Worm (Caenorhabditis elegans) whole organism, L2 larva: Measurements from ENCODE around the gene ugt-7.

Source experiments
- ama-1 ChIP-seq: fragments of 150-350 bp; optimal IDR thresholded peaks from 2 replicates; lab custom pipeline; 2018; ENCODE audit warnings: inconsistent platforms
- blmp-1 ChIP-seq: sonication (generic microtip); optimal IDR thresholded peaks from 2 replicates; lab custom pipeline; 2017; ENCODE audit warnings: missing genetic modification characterization, mild to moderate bottlenecking, missing compliant biosample characterization, antibody characterized with exemption, moderate library complexity; ENCODE audit not compliant: insufficient read depth
- dmd-4 ChIP-seq: sonication (generic microtip); optimal IDR thresholded peaks from 2 replicates; lab custom pipeline; 2017; ENCODE audit warnings: missing biosample characterization, missing genetic modification characterization
- lin-39 ChIP-seq: fragments of 150-350 bp; optimal IDR thresholded peaks from 2 replicates; lab custom pipeline; 2014; ENCODE audit warnings: missing biosample characterization, missing genetic modification reagents, missing genetic modification characterization
- mbf-1 ChIP-seq: sonication (generic microtip); optimal IDR thresholded peaks from 2 replicates; lab custom pipeline; 2017; ENCODE audit warnings: missing biosample characterization, missing genetic modification characterization
- nhr-6 ChIP-seq: fragments of 150-350 bp; optimal IDR thresholded peaks from 2 replicates; lab custom pipeline; 2014; ENCODE audit warnings: missing biosample characterization, missing genetic modification characterization
- snpc-4 ChIP-seq: fragments of 150-350 bp; optimal IDR thresholded peaks from 2 replicates; lab custom pipeline; 2014; ENCODE audit warnings: missing biosample characterization, missing genetic modification characterization
- ztf-4 ChIP-seq: fragments of 150-350 bp; optimal IDR thresholded peaks from 2 replicates; lab custom pipeline; 2014; ENCODE audit warnings: missing biosample characterization, missing genetic modification characterization

ce11 chrV:5000406-5000805, at the start of gene ugt-7:
- TF ChIP-seq dmd-4 (tag; lab: Kevin White, UChicago) (no peak), mbf-1 (tag; lab: Kevin White, UChicago) (no peak), ztf-4 (tag; lab: Kevin White, UChicago) (no peak), blmp-1 (tag; lab: Kevin White, UChicago) (no peak), nhr-6 (tag; lab: Kevin White, UChicago) (no peak), ama-1 (lab: Kevin White, UChicago) (no peak), snpc-4 (tag; lab: Kevin White, UChicago) (no peak), lin-39 (tag; lab: Kevin White, UChicago) (no peak)
